Worm (Caenorhabditis elegans) whole organism, L1 larva: ENCODE measurements around the gene C09G12.5.

Source experiments
- C34B4.2 ChIP-seq: sonication (generic microtip); optimal IDR thresholded peaks from 2 replicates; lab custom pipeline; 2017; ENCODE audit warnings: mild to moderate bottlenecking, missing genetic modification characterization, missing compliant biosample characterization
- F16B12.6 ChIP-seq: fragments of 150-350 bp; optimal IDR thresholded peaks from 2 replicates; lab custom pipeline; 2014; ENCODE audit warnings: missing biosample characterization, missing genetic modification characterization
- Y116A8C.19 ChIP-seq: sonication (generic microtip); optimal IDR thresholded peaks from 2 replicates; lab custom pipeline; 2016; ENCODE audit warnings: missing compliant biosample characterization, missing genetic modification characterization, borderline replicate concordance
- aha-1 ChIP-seq: fragments of 150-350 bp; optimal IDR thresholded peaks from 2 replicates; lab custom pipeline; 2014; ENCODE audit warnings: missing biosample characterization, missing genetic modification characterization
- ceh-8 ChIP-seq: fragments of 200-800 bp; sonication (Bioruptor generic); optimal IDR thresholded peaks from 2 replicates; lab custom pipeline; 2018; ENCODE audit warnings: mild to moderate bottlenecking, missing genetic modification characterization, moderate library complexity, missing compliant biosample characterization
- ceh-88 ChIP-seq: fragments of 200-800 bp; sonication (Bioruptor generic); IDR thresholded peaks from 2 replicates; pipeline ENCODE4 v1.3.6; 2022; ENCODE audit warnings: missing genetic modification characterization, missing compliant biosample characterization
- ceh-90 ChIP-seq: sonication (generic microtip); optimal IDR thresholded peaks from 2 replicates; lab custom pipeline; 2016; ENCODE audit warnings: missing genetic modification characterization, missing compliant biosample characterization
- dsc-1 ChIP-seq: sonication (generic microtip); optimal IDR thresholded peaks from 2 replicates; lab custom pipeline; 2016; ENCODE audit warnings: mild to moderate bottlenecking, missing genetic modification characterization, missing compliant biosample characterization
- elt-2 ChIP-seq: sonication (generic microtip); optimal IDR thresholded peaks from 2 replicates; lab custom pipeline; 2016; ENCODE audit warnings: missing genetic modification characterization, mild to moderate bottlenecking, inconsistent platforms, missing compliant biosample characterization, missing genetic modification reagents
- fkh-4 ChIP-seq: sonication (generic microtip); optimal IDR thresholded peaks from 2 replicates; lab custom pipeline; 2016; ENCODE audit warnings: missing compliant biosample characterization, missing genetic modification characterization, borderline replicate concordance
- fkh-8 ChIP-seq: sonication (generic microtip); optimal IDR thresholded peaks from 2 replicates; lab custom pipeline; 2016; ENCODE audit warnings: mild to moderate bottlenecking, missing genetic modification characterization, missing compliant biosample characterization
- fos-1 ChIP-seq: fragments of 150-350 bp; optimal IDR thresholded peaks from 2 replicates; lab custom pipeline; 2014; ENCODE audit warnings: missing biosample characterization, missing genetic modification characterization
- grh-1 ChIP-seq: fragments of 200-800 bp; sonication (Bioruptor generic); IDR thresholded peaks from 2 replicates; pipeline ENCODE4 v1.3.6; 2022; ENCODE audit warnings: missing genetic modification reagents, missing genetic modification characterization, missing compliant biosample characterization
- hlh-4 ChIP-seq: sonication (generic microtip); optimal IDR thresholded peaks from 2 replicates; lab custom pipeline; 2016; ENCODE audit warnings: mild to moderate bottlenecking, missing genetic modification characterization, missing compliant biosample characterization
- hpl-2 ChIP-seq: fragments of 150-350 bp; optimal IDR thresholded peaks from 2 replicates; lab custom pipeline; 2014; ENCODE audit warnings: missing biosample characterization, missing genetic modification reagents, missing genetic modification characterization
- irx-1 ChIP-seq: sonication (generic microtip); optimal IDR thresholded peaks from 2 replicates; lab custom pipeline; 2016; ENCODE audit warnings: missing genetic modification characterization, missing compliant biosample characterization
- isw-1 ChIP-seq: fragments of 200-800 bp; sonication (Bioruptor generic); IDR thresholded peaks from 2 replicates; pipeline ENCODE4 v1.3.6; 2022; ENCODE audit warnings: missing genetic modification characterization, missing compliant biosample characterization
- lin-13 ChIP-seq: fragments of 150-350 bp; optimal IDR thresholded peaks from 2 replicates; lab custom pipeline; 2014; ENCODE audit warnings: missing biosample characterization, missing genetic modification reagents, missing genetic modification characterization
- lin-14 ChIP-seq: fragments of 200-800 bp; sonication (Bioruptor generic); optimal IDR thresholded peaks from 2 replicates; lab custom pipeline; 2018; ENCODE audit warnings: mild to moderate bottlenecking, missing genetic modification characterization, moderate library complexity, missing compliant biosample characterization
- lin-39 ChIP-seq: fragments of 150-350 bp; optimal IDR thresholded peaks from 2 replicates; lab custom pipeline; 2014; ENCODE audit warnings: missing biosample characterization, missing genetic modification reagents, missing genetic modification characterization
- mef-2 ChIP-seq: fragments of 150-350 bp; optimal IDR thresholded peaks from 2 replicates; lab custom pipeline; 2014; ENCODE audit warnings: missing biosample characterization, missing genetic modification characterization
- nhr-19 ChIP-seq: fragments of 200-800 bp; sonication (Bioruptor generic); conservative IDR thresholded peaks from 2 replicates; pipeline ENCODE4 v1.3.6; 2022; ENCODE audit warnings: missing genetic modification characterization, missing compliant biosample characterization
- nhr-20 ChIP-seq: sonication (generic microtip); optimal IDR thresholded peaks from 2 replicates; lab custom pipeline; 2016; ENCODE audit warnings: mild to moderate bottlenecking, missing genetic modification characterization, missing compliant biosample characterization
- nhr-237 ChIP-seq: fragments of 150-350 bp; optimal IDR thresholded peaks from 2 replicates; lab custom pipeline; 2014; ENCODE audit warnings: missing biosample characterization, missing genetic modification characterization
- nhr-28 ChIP-seq: fragments of 150-350 bp; optimal IDR thresholded peaks from 2 replicates; lab custom pipeline; 2014; ENCODE audit warnings: missing biosample characterization, missing genetic modification characterization
- nhr-71 ChIP-seq: sonication (generic microtip); optimal IDR thresholded peaks from 2 replicates; lab custom pipeline; 2016; ENCODE audit warnings: mild to moderate bottlenecking, missing genetic modification characterization, moderate library complexity, missing compliant biosample characterization
- nhr-76 ChIP-seq: sonication (generic microtip); optimal IDR thresholded peaks from 2 replicates; lab custom pipeline; 2017; ENCODE audit warnings: missing biosample characterization, missing genetic modification characterization
- nhr-84 ChIP-seq: sonication (generic microtip); optimal IDR thresholded peaks from 2 replicates; lab custom pipeline; 2017; ENCODE audit warnings: missing biosample characterization, missing genetic modification characterization
- nhr-85 ChIP-seq: sonication (generic microtip); peaks from one replicate; lab custom pipeline; 2016; ENCODE audit warnings: missing genetic modification characterization, inconsistent platforms, missing compliant biosample characterization
- nhr-90 ChIP-seq: sonication (generic microtip); optimal IDR thresholded peaks from 2 replicates; lab custom pipeline; 2016; ENCODE audit warnings: mild to moderate bottlenecking, missing genetic modification characterization, missing compliant biosample characterization; ENCODE audit not compliant: poor library complexity
- pag-3 ChIP-seq: sonication (generic microtip); optimal IDR thresholded peaks from 2 replicates; lab custom pipeline; 2017; ENCODE audit warnings: missing genetic modification characterization, mild to moderate bottlenecking, missing compliant biosample characterization, antibody characterized with exemption, borderline replicate concordance; ENCODE audit not compliant: insufficient read depth
- pqm-1 ChIP-seq: sonication (generic microtip); optimal IDR thresholded peaks from 3 replicates; lab custom pipeline; 2017; ENCODE audit warnings: missing biosample characterization, missing genetic modification characterization
- rnt-1 ChIP-seq: sonication (generic microtip); optimal IDR thresholded peaks from 2 replicates; lab custom pipeline; 2016; ENCODE audit warnings: mild to moderate bottlenecking, missing genetic modification characterization, moderate library complexity, missing compliant biosample characterization
- snpc-4 ChIP-seq: fragments of 150-350 bp; optimal IDR thresholded peaks from 2 replicates; lab custom pipeline; 2014; ENCODE audit warnings: missing biosample characterization, missing genetic modification characterization
- sup-37 ChIP-seq: fragments of 200-800 bp; sonication (Bioruptor generic); optimal IDR thresholded peaks from 2 replicates; lab custom pipeline; 2018; ENCODE audit warnings: mild to moderate bottlenecking, missing genetic modification characterization, missing compliant biosample characterization
- tbx-2 ChIP-seq: sonication (generic microtip); optimal IDR thresholded peaks from 2 replicates; lab custom pipeline; 2016; ENCODE audit warnings: missing genetic modification characterization, missing compliant biosample characterization
- unc-130 ChIP-seq: fragments of 150-350 bp; optimal IDR thresholded peaks from 2 replicates; lab custom pipeline; 2017; ENCODE audit warnings: missing biosample characterization, missing genetic modification characterization, inconsistent platforms
- unc-30 ChIP-seq: sonication (generic microtip); optimal IDR thresholded peaks from 2 replicates; lab custom pipeline; 2017; ENCODE audit warnings: missing biosample characterization, missing genetic modification characterization
- zip-4 ChIP-seq: fragments of 200-800 bp; sonication (Bioruptor generic); optimal IDR thresholded peaks from 2 replicates; lab custom pipeline; 2018; ENCODE audit warnings: mild to moderate bottlenecking, missing genetic modification characterization, moderate library complexity, missing compliant biosample characterization
- ztf-4 ChIP-seq: fragments of 150-350 bp; optimal IDR thresholded peaks from 2 replicates; lab custom pipeline; 2014; ENCODE audit warnings: missing biosample characterization, missing genetic modification characterization

C09G12.5 gene

ce11 chrIV:3439354-3439753 lies 39.8 kb upstream of the C09G12.5 start, which contains the start of gene grd-3 (continued):
- no peak for TF ChIP-seq unc-130 (tag; lab: Kevin White, UChicago)
- TF ChIP-seq nhr-84 (tag; lab: Kevin White, UChicago): no peak
- TF ChIP-seq fos-1 (tag; lab: Kevin White, UChicago): no peak
- no peak for TF ChIP-seq hlh-4 (tag; lab: Kevin White, UChicago)
- TF ChIP-seq nhr-19 (GFP tag; lab: Robert Waterston, UW): no peak
- TF ChIP-seq snpc-4 (tag; lab: Kevin White, UChicago): no peak
- no peak for TF ChIP-seq nhr-76 (tag; lab: Kevin White, UChicago)
- TF ChIP-seq ztf-4: no peak
- TF ChIP-seq Y116A8C.19 (tag; lab: Kevin White, UChicago): no peak
- TF ChIP-seq rnt-1: peak; percentile 8
- TF ChIP-seq nhr-237 (tag; lab: Kevin White, UChicago): no peak
- no peak for TF ChIP-seq mef-2 (tag; lab: Kevin White, UChicago)
- no peak for TF ChIP-seq dsc-1
- TF ChIP-seq fkh-4: no peak
- TF ChIP-seq nhr-28 (tag; lab: Kevin White, UChicago): no peak
- no peak for TF ChIP-seq isw-1 (GFP tag; lab: Robert Waterston, UW)
- no peak for TF ChIP-seq irx-1
- no peak for TF ChIP-seq sup-37 (GFP tag; lab: Kevin White, UChicago)
- no peak for TF ChIP-seq grh-1 (GFP tag; lab: Robert Waterston, UW)
- TF ChIP-seq unc-30 (tag; lab: Kevin White, UChicago): no peak
- TF ChIP-seq, all 84 proteins: peak for 5

- TF ChIP-seq nhr-20: peak; percentile 33
- no peak for TF ChIP-seq dsc-1
- peak; percentile 91 for TF ChIP-seq nhr-85 (tag; lab: Kevin White, UChicago)
Measured at ce11 chrIV:3440848-3441247, 38.3 kb upstream of the C09G12.5 start, which contains the start of gene grd-10. Gene grd-10 (plus strand): TSS chrIV:3441055.

- TF ChIP-seq lin-39 (tag; lab: Kevin White, UChicago): no peak
- no peak for TF ChIP-seq irx-1
- TF ChIP-seq, all 84 proteins: peak for 0
Measured at ce11 chrIV:3442513-3442912, 36.6 kb upstream of the C09G12.5 start.

ce11 chrIV:3444101-3444500 lies 35.0 kb upstream of the C09G12.5 start, which contains the start of gene F09D12.2:
Gene F09D12.2 (minus strand): TSS chrIV:3444201.
- no peak for TF ChIP-seq elt-2
- no peak for TF ChIP-seq nhr-19 (GFP tag; lab: Robert Waterston, UW)
- no peak for TF ChIP-seq ceh-90 (tag; lab: Kevin White, UChicago)
- no peak for TF ChIP-seq nhr-84 (tag; lab: Kevin White, UChicago)
- TF ChIP-seq fkh-8 (tag; lab: Kevin White, UChicago): no peak
- no peak for TF ChIP-seq F16B12.6
- no peak for TF ChIP-seq lin-13
- TF ChIP-seq C34B4.2 (tag; lab: Kevin White, UChicago): no peak

ce11 chrIV:3444614-3445013 lies 34.5 kb upstream of the C09G12.5 start, which contains the start of gene F58E2.5:
Gene F58E2.5 (plus strand): TSS chrIV:3444914.
- TF ChIP-seq hlh-4 (tag; lab: Kevin White, UChicago) (no peak), ceh-8 (GFP tag; lab: Kevin White, UChicago) (no peak), pqm-1 (no peak), lin-13 (no peak), zip-4 (no peak), lin-14 (GFP tag; lab: Kevin White, UChicago) (no peak), aha-1 (tag; lab: Kevin White, UChicago) (no peak), lin-39 (tag; lab: Kevin White, UChicago) (no peak), unc-130 (tag; lab: Kevin White, UChicago) (no peak), hpl-2 (GFP tag; lab: Kevin White, UChicago) (no peak), pag-3 (tag; lab: Kevin White, UChicago) (no peak), nhr-71 (tag; lab: Kevin White, UChicago) (no peak), tbx-2 (tag; lab: Kevin White, UChicago) (no peak), ceh-88 (GFP tag; lab: Robert Waterston, UW) (no peak), nhr-90 (tag; lab: Kevin White, UChicago) (no peak)
- TF ChIP-seq, all 84 proteins: peak for 0
